Worm (Caenorhabditis elegans): ENCODE measurements around the gene Y22D7AL.15.
A peak's percentile ranks its signal among the peaks of the same experiment; 100 is the strongest.

The Y22D7AL.15 gene

ce11 chrIII:1705331-1705730 lies 45.7 kb upstream of the Y22D7AL.15 start (continued):
- no peak for TF ChIP-seq aha-1 (tag; optimal IDR thresholded peaks at IDR 0.05)
- TF ChIP-seq F16B12.6 (tag; optimal IDR thresholded peaks at IDR 0.05), result peak; percentile 84
- no peak for TF ChIP-seq isw-1 (GFP tag; IDR thresholded peaks at IDR 0.05)
- TF ChIP-seq nhr-85 (tag), result no peak

ce11 chrIII:1704020-1704419 lies 44.4 kb upstream of the Y22D7AL.15 start:
- TF ChIP-seq elt-2 (tag; optimal IDR thresholded peaks at IDR 0.05) (no peak), nhr-28 (tag; optimal IDR thresholded peaks at IDR 0.05) (no peak), swsn-7 (tag; optimal IDR thresholded peaks at IDR 0.05) (no peak), irx-1 (tag; optimal IDR thresholded peaks at IDR 0.05) (no peak)

- TF ChIP-seq nhr-11 (tag; optimal IDR thresholded peaks at IDR 0.05), result no peak
- no peak for TF ChIP-seq ces-1 (GFP tag; optimal IDR thresholded peaks at IDR 0.05)
- TF ChIP-seq nhr-76 (tag; optimal IDR thresholded peaks at IDR 0.05), result no peak
- no peak for TF ChIP-seq unc-98 (GFP tag; IDR thresholded peaks at IDR 0.05)
- no peak for TF ChIP-seq unc-30 (tag; optimal IDR thresholded peaks at IDR 0.05)
- no peak for TF ChIP-seq zag-1 (tag; optimal IDR thresholded peaks at IDR 0.05)
- no peak for TF ChIP-seq mdl-1 (tag; optimal IDR thresholded peaks at IDR 0.05)
- TF ChIP-seq ztf-11 (tag; optimal IDR thresholded peaks at IDR 0.05), result no peak
- TF ChIP-seq swsn-7 (tag; optimal IDR thresholded peaks at IDR 0.05), result no peak
- TF ChIP-seq ceh-88 (GFP tag; IDR thresholded peaks at IDR 0.05), result no peak
- TF ChIP-seq dpl-1 (GFP tag; optimal IDR thresholded peaks at IDR 0.05), result no peak
- TF ChIP-seq skn-1 (tag; optimal IDR thresholded peaks at IDR 0.05), result no peak
- TF ChIP-seq nhr-47 (tag; optimal IDR thresholded peaks at IDR 0.05), result no peak
- TF ChIP-seq F16B12.6 (tag; optimal IDR thresholded peaks at IDR 0.05), result no peak
- no peak for TF ChIP-seq C04F5.9 (tag; optimal IDR thresholded peaks at IDR 0.05)
- no peak for TF ChIP-seq pqm-1 (tag; optimal IDR thresholded peaks at IDR 0.05)
These were observed 42.7 kb upstream of the Y22D7AL.15 start, which contains the start of gene spex-3 for ce11 chrIII:1702337-1702736. Gene spex-3 (minus strand): TSS chrIII:1702437.

- TF ChIP-seq tlp-1 (tag; optimal IDR thresholded peaks at IDR 0.05) (no peak), lin-35 (GFP tag; optimal IDR thresholded peaks at IDR 0.05) (peak in 1 of 2 experiments; percentile 13), efl-1 (optimal IDR thresholded peaks at IDR 0.05) (no peak), efl-1 (GFP tag; optimal IDR thresholded peaks at IDR 0.05 in 1 of 2) (no peak), pqm-1 (tag; optimal IDR thresholded peaks at IDR 0.05) (peak; percentile 27), elt-2 (tag; optimal IDR thresholded peaks at IDR 0.05) (peak; percentile 55)
These were observed 39.2 kb upstream of the Y22D7AL.15 start, which contains the start of gene fbxa-74 for ce11 chrIII:1698842-1699241. Gene fbxa-74 (minus strand): TSS chrIII:1698986.

- no peak for TF ChIP-seq blmp-1 (tag; optimal IDR thresholded peaks at IDR 0.05)
- TF ChIP-seq ztf-4 (tag; optimal IDR thresholded peaks at IDR 0.05), result no peak
- no peak for TF ChIP-seq unc-98 (GFP tag; IDR thresholded peaks at IDR 0.05)
- no peak for TF ChIP-seq sptf-1 (tag; optimal IDR thresholded peaks at IDR 0.05)
- TF ChIP-seq nhr-19 (GFP tag; conservative IDR thresholded peaks at IDR 0.05), result no peak
- TF ChIP-seq nhr-12 (tag; optimal IDR thresholded peaks at IDR 0.05), result no peak
- no peak for TF ChIP-seq unc-62 (GFP tag; optimal IDR thresholded peaks at IDR 0.05)
- no peak for TF ChIP-seq nhr-47 (tag; optimal IDR thresholded peaks at IDR 0.05)
- no peak for TF ChIP-seq tbx-2 (tag; optimal IDR thresholded peaks at IDR 0.05)
- no peak for TF ChIP-seq dpl-1 (GFP tag; optimal IDR thresholded peaks at IDR 0.05)
- TF ChIP-seq hpl-2 (GFP tag; optimal IDR thresholded peaks at IDR 0.05), result no peak
- TF ChIP-seq unc-86 (tag; optimal IDR thresholded peaks at IDR 0.05), result no peak
- TF ChIP-seq swsn-7 (tag; optimal IDR thresholded peaks at IDR 0.05), result no peak
- TF ChIP-seq aly-2 (tag; optimal IDR thresholded peaks at IDR 0.05), result no peak
These were observed 35.3 kb upstream of the Y22D7AL.15 start, which contains the start of gene srd-64 for ce11 chrIII:1695006-1695405. Gene srd-64 (minus strand): TSS chrIII:1695106.

All from whole organism, L1 larva.